Worm (Caenorhabditis elegans): ENCODE results near the gene clc-20.
A peak's percentile ranks its signal among the peaks of the same experiment; 100 is the strongest.

The clc-20 gene

DNA sequence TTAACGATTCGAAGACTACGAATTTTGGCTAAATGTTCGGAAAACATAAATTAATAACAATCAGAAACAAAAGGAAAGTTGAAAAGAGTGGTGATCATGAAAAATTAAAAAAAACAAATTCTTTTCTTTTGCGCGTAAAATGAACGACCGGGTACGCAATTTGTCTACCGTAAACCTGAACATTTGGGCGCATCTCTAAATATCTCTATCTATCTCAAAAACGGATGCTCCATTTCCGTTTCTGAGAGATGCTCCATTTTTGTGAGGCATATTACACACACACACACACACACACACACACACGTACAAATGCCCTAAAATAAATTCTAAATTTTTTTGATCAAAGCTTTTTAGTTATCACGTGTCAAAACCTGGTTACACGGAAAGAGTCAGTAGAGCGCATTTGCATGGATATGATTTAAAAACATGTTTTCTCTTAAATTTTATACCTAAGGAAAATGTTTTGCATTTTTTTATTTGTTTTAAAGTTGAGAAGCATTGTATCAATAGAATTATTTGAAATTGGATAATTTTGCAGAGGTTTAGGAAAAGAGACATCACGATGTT, 16.7 kb downstream of the clc-20 start:
- peak; percentile 23 for TF ChIP-seq T20F7.1 (GFP tag; optimal IDR thresholded peaks at IDR 0.05)
- TF ChIP-seq lsy-2 (tag; optimal IDR thresholded peaks at IDR 0.05) = peak in 1 of 2 experiments; percentile 52
- TF ChIP-seq dmd-6 (GFP tag; IDR thresholded peaks at IDR 0.05) = no peak
- no peak for TF ChIP-seq Y5F2A.4 (GFP tag; optimal IDR thresholded peaks at IDR 0.05)
- no peak for TF ChIP-seq nhr-237 (tag; optimal IDR thresholded peaks at IDR 0.05)
- no peak for TF ChIP-seq daf-16 (GFP tag; optimal IDR thresholded peaks at IDR 0.05)
- peak; percentile 26 for TF ChIP-seq daf-16 (tag; optimal IDR thresholded peaks at IDR 0.05)
- TF ChIP-seq lin-38 (GFP tag; IDR thresholded peaks at IDR 0.05) = peak; percentile 44
- peak; percentile 50 for TF ChIP-seq hlh-30 (tag; optimal IDR thresholded peaks at IDR 0.05; ENCODE audit: insufficient read depth)

DNA sequence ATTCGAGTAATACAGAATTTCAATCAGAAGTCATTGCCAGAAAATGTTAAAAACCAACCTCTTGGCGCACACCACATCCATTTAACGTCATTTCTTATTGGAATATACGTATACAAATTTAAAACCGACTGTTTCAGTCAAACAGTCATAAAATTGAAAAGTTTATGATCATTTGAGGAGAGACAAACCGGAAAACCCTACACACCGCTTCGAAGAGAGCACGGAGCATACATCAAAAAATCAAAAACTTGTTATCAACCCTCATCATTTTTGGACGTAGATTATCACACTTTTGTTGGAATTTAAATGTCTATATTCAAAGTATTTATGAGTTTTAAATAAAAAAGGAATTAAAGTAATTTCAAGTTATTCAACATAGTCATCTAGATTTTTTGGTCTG, 18.6 kb downstream of the clc-20 start, which contains the start of gene T24C4.10:
Gene T24C4.10, minus strand, starts transcription at position 230 of the 400 bp plus-strand sequence.
- TF ChIP-seq daf-16 (GFP tag; optimal IDR thresholded peaks at IDR 0.05) = no peak
- TF ChIP-seq daf-16 (tag; optimal IDR thresholded peaks at IDR 0.05) = peak; percentile 45
- TF ChIP-seq lim-7 (GFP tag; IDR thresholded peaks at IDR 0.05) = no peak
- TF ChIP-seq dmd-6 (GFP tag; IDR thresholded peaks at IDR 0.05) = peak; percentile 45; the same call in 1 of the 2 replicates
- TF ChIP-seq pqm-1 (tag; optimal IDR thresholded peaks at IDR 0.05) = peak; percentile 87
- peak; percentile 35 for TF ChIP-seq hlh-11 (tag; optimal IDR thresholded peaks at IDR 0.05)
- peak; percentile 36 for TF ChIP-seq nhr-77 (tag; optimal IDR thresholded peaks at IDR 0.05)
- peak; percentile 45 for TF ChIP-seq nhr-28 (tag; optimal IDR thresholded peaks at IDR 0.05)
- no peak for TF ChIP-seq nhr-25 (tag; optimal IDR thresholded peaks at IDR 0.05; ENCODE audit: borderline replicate concordance, insufficient read depth)
- peak; percentile 61; the same call in 1 of the 2 replicates for TF ChIP-seq php-3 (GFP tag; IDR thresholded peaks at IDR 0.05)
- peak; percentile 36 for TF ChIP-seq dve-1 (tag; optimal IDR thresholded peaks at IDR 0.05; ENCODE audit: insufficient read depth)

- TF ChIP-seq lim-7 (GFP tag; IDR thresholded peaks at IDR 0.05) = no peak
- TF ChIP-seq dmd-8 (GFP tag; IDR thresholded peaks at IDR 0.05) = no peak
- TF ChIP-seq ztf-11 (tag; optimal IDR thresholded peaks at IDR 0.05) = no peak
- no peak for TF ChIP-seq nhr-102 (tag; optimal IDR thresholded peaks at IDR 0.05)
- no peak for TF ChIP-seq aly-2 (tag; optimal IDR thresholded peaks at IDR 0.05)
- no peak for TF ChIP-seq spr-3 (GFP tag; optimal IDR thresholded peaks at IDR 0.05)
- no peak for TF ChIP-seq daf-16 (GFP tag; optimal IDR thresholded peaks at IDR 0.05)
- TF ChIP-seq daf-16 (tag; optimal IDR thresholded peaks at IDR 0.05) = peak; percentile 13
- TF ChIP-seq dmd-9 (GFP tag; IDR thresholded peaks at IDR 0.05) = no peak
These were observed 23.1 kb downstream of the clc-20 start, which contains the start of the genes ztf-18 and F23H11.2 for ce11 chrIII:895525-895924. ztf-18 (minus strand) TSS chrIII:895712. F23H11.2 (plus strand) TSS chrIII:895747.

ce11 chrIII:896904-897303, 24.5 kb downstream of the clc-20 start:
- TF ChIP-seq Y5F2A.4 (GFP tag; optimal IDR thresholded peaks at IDR 0.05) (no peak), nhr-111 (GFP tag; optimal IDR thresholded peaks at IDR 0.05) (no peak), vab-7 (GFP tag; IDR thresholded peaks at IDR 0.05) (no peak), lin-39 (tag; optimal IDR thresholded peaks at IDR 0.05) (no peak), F37D6.2 (tag; optimal IDR thresholded peaks at IDR 0.05) (no peak), unc-62 (GFP tag; optimal IDR thresholded peaks at IDR 0.05 in 1 of 2) (peak in 1 of 2 experiments; percentile 98), unc-62 (tag; optimal IDR thresholded peaks at IDR 0.05) (no peak), fos-1 (tag; optimal IDR thresholded peaks at IDR 0.05) (no peak), zfp-3 (GFP tag; conservative IDR thresholded peaks at IDR 0.05) (no peak)

- peak; percentile 61 for TF ChIP-seq lin-38 (GFP tag; IDR thresholded peaks at IDR 0.05)
- 0 out of 2 replicates have a peak, but pooled peaks have one; percentile 19 for TF ChIP-seq F26F4.8 (GFP tag; conservative IDR thresholded peaks at IDR 0.05)
- TF ChIP-seq arid-1 (GFP tag; conservative IDR thresholded peaks at IDR 0.05) = 0 out of 2 replicates have a peak, but pooled peaks have one; percentile 26
- TF ChIP-seq tag-97 (GFP tag; IDR thresholded peaks at IDR 0.05) = no peak
- TF ChIP-seq mdt-29 (GFP tag; IDR thresholded peaks at IDR 0.05) = 0 out of 2 replicates have a peak, but pooled peaks have one; percentile 14
- no peak for TF ChIP-seq duxl-1 (tag; optimal IDR thresholded peaks at IDR 0.05; ENCODE audit: poor library complexity)
- 0 out of 2 replicates have a peak, but pooled peaks have one; percentile 37 for TF ChIP-seq Y105C5A.15 (GFP tag; IDR thresholded peaks at IDR 0.05)
- TF ChIP-seq ama-1 (optimal IDR thresholded peaks at IDR 0.05) = no peak
- peak; percentile 31; the same call in 1 of the 2 replicates for TF ChIP-seq set-16 (GFP tag; IDR thresholded peaks at IDR 0.05)
These were observed 27.8 kb downstream of the clc-20 start for ce11 chrIII:900134-900533.

Measured in whole organism, L4 larva.